Fruit fly (Drosophila melanogaster) whole organism, embryonic: ENCODE results near the gene mrva.

Experiments used
- Atf6 ChIP-seq: fragments of 200-800 bp; sonication (Bioruptor generic); IDR thresholded peaks from 2 replicates; pipeline ENCODE4 v1.3.6; 2022; ENCODE audit warnings: missing biosample characterization, missing genetic modification characterization
- Bdp1 ChIP-seq: fragments of 200-800 bp; sonication (Bioruptor generic); optimal IDR thresholded peaks from 3 replicates; lab custom pipeline; 2016; ENCODE audit warnings: missing biosample characterization, missing genetic modification characterization
- CG10147 ChIP-seq: fragments of 200-800 bp; sonication (Bioruptor generic); optimal IDR thresholded peaks from 2 replicates; lab custom pipeline; 2019; ENCODE audit warnings: missing biosample characterization, mild to moderate bottlenecking, missing genetic modification characterization, moderate library complexity
- CG12155 ChIP-seq: fragments of 200-800 bp; sonication (Bioruptor generic); optimal IDR thresholded peaks from 3 replicates; lab custom pipeline; 2016; ENCODE audit warnings: missing biosample characterization, missing genetic modification characterization
- CG12942 ChIP-seq: fragments of 200-800 bp; sonication (Bioruptor generic); optimal IDR thresholded peaks from 3 replicates; lab custom pipeline; 2016; ENCODE audit warnings: missing biosample characterization, missing genetic modification characterization
- CG13424 ChIP-seq: fragments of 200-800 bp; sonication (Bioruptor generic); optimal IDR thresholded peaks from 2 replicates; lab custom pipeline; 2019; ENCODE audit warnings: missing biosample characterization, mild to moderate bottlenecking, missing genetic modification characterization, moderate library complexity
- CG14860 ChIP-seq: fragments of 200-800 bp; sonication (Bioruptor generic); IDR thresholded peaks from 3 replicates; pipeline ENCODE4 v1.3.6; 2022; ENCODE audit warnings: missing biosample characterization, missing genetic modification characterization; ENCODE audit not compliant: partially characterized antibody
- CG17328 ChIP-seq: fragments of 200-800 bp; sonication (Bioruptor generic); IDR thresholded peaks from 2 replicates; pipeline ENCODE4 v1.3.6; 2022; ENCODE audit warnings: missing biosample characterization, missing genetic modification characterization
- CG18619 ChIP-seq: fragments of 200-800 bp; sonication (Bioruptor generic); optimal IDR thresholded peaks from 3 replicates; lab custom pipeline; 2017; ENCODE audit warnings: missing biosample characterization, mild to moderate bottlenecking, missing genetic modification characterization
- CG2129 ChIP-seq: fragments of 200-800 bp; sonication (Bioruptor generic); IDR thresholded peaks from 2 replicates; pipeline ENCODE4 v1.3.6; 2022; ENCODE audit warnings: missing biosample characterization, missing genetic modification characterization; ENCODE audit not compliant: partially characterized antibody
- CG30020 ChIP-seq: fragments of 200-800 bp; optimal IDR thresholded peaks from 2 replicates; lab custom pipeline; 2019; ENCODE audit warnings: missing biosample characterization, mild to moderate bottlenecking, missing genetic modification characterization, moderate library complexity
- CG32767 ChIP-seq: fragments of 200-800 bp; sonication (Bioruptor generic); IDR thresholded peaks from 2 replicates; pipeline ENCODE4 v1.3.6; 2022; ENCODE audit warnings: missing biosample characterization, missing genetic modification characterization
- CG33213 ChIP-seq: fragments of 200-800 bp; sonication (Bioruptor generic); optimal IDR thresholded peaks from 3 replicates; lab custom pipeline; 2016; ENCODE audit warnings: missing biosample characterization, missing genetic modification characterization
- CG33557 ChIP-seq: fragments of 200-800 bp; sonication (Bioruptor generic); optimal IDR thresholded peaks from 2 replicates; lab custom pipeline; 2019; ENCODE audit warnings: missing biosample characterization, mild to moderate bottlenecking, missing genetic modification characterization, moderate library complexity
- CG3847 ChIP-seq: fragments of 200-800 bp; sonication (Bioruptor generic); IDR thresholded peaks from 2 replicates; pipeline ENCODE4 v1.3.6; 2022; ENCODE audit warnings: missing biosample characterization, missing genetic modification characterization
- CG6791 ChIP-seq: fragments of 200-800 bp; sonication (Bioruptor generic); IDR thresholded peaks from 3 replicates; pipeline ENCODE4 v1.3.6; 2022; ENCODE audit warnings: missing biosample characterization, missing genetic modification characterization; ENCODE audit not compliant: partially characterized antibody
- CG7839 ChIP-seq: fragments of 200-800 bp; sonication (Bioruptor generic); optimal IDR thresholded peaks from 3 replicates; lab custom pipeline; 2018; ENCODE audit warnings: missing biosample characterization, mild to moderate bottlenecking, missing genetic modification characterization, moderate library complexity
- CG7963 ChIP-seq: fragments of 200-800 bp; sonication (Bioruptor generic); IDR thresholded peaks from 3 replicates; pipeline ENCODE4 v1.3.6; 2022; ENCODE audit warnings: missing biosample characterization, missing genetic modification characterization; ENCODE audit not compliant: partially characterized antibody
- CTCF ChIP-seq: fragments of 200-800 bp; sonication (Bioruptor generic); optimal IDR thresholded peaks from 2 replicates; lab custom pipeline; 2017; ENCODE audit warnings: missing biosample characterization, mild to moderate bottlenecking, missing genetic modification characterization, moderate library complexity
- HLH3B ChIP-seq: fragments of 200-800 bp; sonication (Bioruptor generic); IDR thresholded peaks from 2 replicates; pipeline ENCODE4 v1.3.6; 2022; ENCODE audit warnings: missing biosample characterization, missing genetic modification characterization
- HLH4C ChIP-seq: fragments of 200-800 bp; sonication (Bioruptor generic); IDR thresholded peaks from 3 replicates; pipeline ENCODE4 v1.3.6; 2022; ENCODE audit warnings: missing biosample characterization, missing genetic modification characterization; ENCODE audit not compliant: partially characterized antibody
- HmgD ChIP-seq: fragments of 200-800 bp; sonication (Bioruptor generic); optimal IDR thresholded peaks from 3 replicates; lab custom pipeline; 2016; ENCODE audit warnings: missing biosample characterization, missing genetic modification characterization
- Hr78 ChIP-seq, 2 experiments: fragments of 200-800 bp in 1 of 2; fragments of >200 bp in 1 of 2; sonication (Bioruptor generic) in 1 of 2; optimal IDR thresholded peaks; 2 replicates each; lab custom pipeline; 2017 to 2019; ENCODE audit warnings: missing biosample characterization in 2 of 2, missing genetic modification characterization in 2 of 2, mild to moderate bottlenecking in 1 of 2, moderate library complexity in 1 of 2
- Hsf ChIP-seq: fragments of 200-800 bp; sonication (Bioruptor generic); optimal IDR thresholded peaks from 3 replicates; lab custom pipeline; 2016; ENCODE audit warnings: missing biosample characterization, missing genetic modification characterization
- Lhr ChIP-seq: fragments of 200-800 bp; sonication (Bioruptor generic); optimal IDR thresholded peaks from 3 replicates; lab custom pipeline; 2017; ENCODE audit warnings: mild to moderate bottlenecking, missing biosample characterization, missing genetic modification reagents, missing genetic modification characterization
- MESR4 ChIP-seq: fragments of 200-800 bp; sonication (Bioruptor generic); optimal IDR thresholded peaks from 2 replicates; lab custom pipeline; 2018; ENCODE audit warnings: missing biosample characterization, mild to moderate bottlenecking, missing genetic modification characterization, moderate library complexity
- NC2α ChIP-seq: fragments of 200-800 bp; sonication (Bioruptor generic); optimal IDR thresholded peaks from 2 replicates; lab custom pipeline; 2016; ENCODE audit warnings: missing biosample characterization, missing genetic modification characterization
- NC2β ChIP-seq: fragments of 200-800 bp; sonication (Bioruptor generic); optimal IDR thresholded peaks from 2 replicates; lab custom pipeline; 2016; ENCODE audit warnings: missing biosample characterization, missing genetic modification characterization
- Nf-YA ChIP-seq: fragments of 200-800 bp; sonication (Bioruptor generic); IDR thresholded peaks from 2 replicates; pipeline ENCODE4 v1.3.6; 2022; ENCODE audit warnings: missing biosample characterization, missing genetic modification characterization
- Side ChIP-seq: fragments of 200-800 bp; sonication (Bioruptor generic); optimal IDR thresholded peaks from 2 replicates; lab custom pipeline; 2016; ENCODE audit warnings: missing biosample characterization, missing genetic modification characterization
- Six4 ChIP-seq: fragments of 200-800 bp; sonication (Bioruptor generic); optimal IDR thresholded peaks from 2 replicates; lab custom pipeline; 2016; ENCODE audit warnings: missing biosample characterization, missing genetic modification characterization
- Spps ChIP-seq: fragments of 200-800 bp; sonication (Bioruptor generic); optimal IDR thresholded peaks from 2 replicates; lab custom pipeline; 2018; ENCODE audit warnings: missing biosample characterization, mild to moderate bottlenecking, missing genetic modification characterization
- YL-1 ChIP-seq: fragments of 200-800 bp; sonication (Bioruptor generic); optimal IDR thresholded peaks from 3 replicates; lab custom pipeline; 2017; ENCODE audit warnings: missing biosample characterization, mild to moderate bottlenecking, missing genetic modification characterization
- al ChIP-seq: fragments of 200-800 bp; sonication (Bioruptor generic); IDR thresholded peaks from 2 replicates; pipeline ENCODE4 v1.3.6; 2022; ENCODE audit warnings: missing biosample characterization, missing genetic modification characterization
- eve ChIP-seq, 2 experiments: fragments of >200 bp; optimal IDR thresholded peaks; 2 replicates each; lab custom pipeline; 2017; ENCODE audit warnings: missing biosample characterization in 2 of 2, missing genetic modification characterization in 2 of 2
- ewg ChIP-seq: fragments of 200-800 bp; sonication (Bioruptor generic); optimal IDR thresholded peaks from 3 replicates; lab custom pipeline; 2017; ENCODE audit warnings: mild to moderate bottlenecking, missing biosample characterization, missing genetic modification reagents, missing genetic modification characterization
- fd64A ChIP-seq: fragments of 200-800 bp; sonication (Bioruptor generic); optimal IDR thresholded peaks from 3 replicates; lab custom pipeline; 2018; ENCODE audit warnings: missing biosample characterization, mild to moderate bottlenecking, missing genetic modification characterization
- grau ChIP-seq: fragments of 200-800 bp; optimal IDR thresholded peaks from 3 replicates; lab custom pipeline; 2019; ENCODE audit warnings: missing biosample characterization, mild to moderate bottlenecking, missing genetic modification characterization, moderate library complexity
- lilli ChIP-seq: fragments of 200-800 bp; sonication (Bioruptor generic); optimal IDR thresholded peaks from 3 replicates; lab custom pipeline; 2016; ENCODE audit warnings: missing biosample characterization, missing genetic modification characterization
- mam ChIP-seq: fragments of 200-800 bp; sonication (Bioruptor generic); optimal IDR thresholded peaks from 3 replicates; lab custom pipeline; 2016; ENCODE audit warnings: missing biosample characterization, missing genetic modification characterization
- mld ChIP-seq: fragments of 200-800 bp; sonication (Bioruptor generic); IDR thresholded peaks from 3 replicates; pipeline ENCODE4 v1.3.6; 2022; ENCODE audit warnings: missing biosample characterization, missing genetic modification characterization; ENCODE audit not compliant: partially characterized antibody
- nmo ChIP-seq: fragments of 200-800 bp; sonication (Bioruptor generic); optimal IDR thresholded peaks from 2 replicates; lab custom pipeline; 2018; ENCODE audit warnings: missing biosample characterization, mild to moderate bottlenecking, missing genetic modification characterization, moderate library complexity
- odd ChIP-seq: fragments of 200-800 bp; sonication (Bioruptor generic); optimal IDR thresholded peaks from 2 replicates; lab custom pipeline; 2017; ENCODE audit warnings: missing biosample characterization, mild to moderate bottlenecking, missing genetic modification characterization
- pb ChIP-seq: fragments of 200-800 bp; sonication (Bioruptor generic); optimal IDR thresholded peaks from 3 replicates; lab custom pipeline; 2016; ENCODE audit warnings: missing biosample characterization, missing genetic modification characterization
- pita ChIP-seq: fragments of 200-800 bp; sonication (Bioruptor generic); optimal IDR thresholded peaks from 2 replicates; lab custom pipeline; 2017; ENCODE audit warnings: missing biosample characterization, mild to moderate bottlenecking, missing genetic modification characterization
- schlank ChIP-seq: fragments of 200-800 bp; sonication (Bioruptor generic); optimal IDR thresholded peaks from 2 replicates; lab custom pipeline; 2018; ENCODE audit warnings: missing biosample characterization, mild to moderate bottlenecking, missing genetic modification characterization
- sr ChIP-seq: fragments of 200-800 bp; sonication (Bioruptor generic); IDR thresholded peaks from 3 replicates; pipeline ENCODE4 v1.3.6; 2022; ENCODE audit warnings: missing biosample characterization, missing genetic modification characterization
- toy ChIP-seq: fragments of 200-800 bp; sonication (Bioruptor generic); IDR thresholded peaks from 2 replicates; pipeline ENCODE4 v1.3.6; 2022; ENCODE audit warnings: missing biosample characterization, missing genetic modification characterization
- unc-4 ChIP-seq: fragments of 200-800 bp; sonication (Bioruptor generic); IDR thresholded peaks from 2 replicates; pipeline ENCODE4 v1.3.6; 2022; ENCODE audit warnings: missing biosample characterization, missing genetic modification characterization; ENCODE audit not compliant: partially characterized antibody
- vvl ChIP-seq: fragments of 200-800 bp; sonication (Bioruptor generic); IDR thresholded peaks from 2 replicates; pipeline ENCODE4 v1.3.6; 2022; ENCODE audit warnings: missing biosample characterization, missing genetic modification characterization
- wdn ChIP-seq: fragments of 200-800 bp; sonication (Bioruptor generic); IDR thresholded peaks from 2 replicates; pipeline ENCODE4 v1.3.6; 2022; ENCODE audit warnings: missing biosample characterization, missing genetic modification characterization

The mrva gene

dm6 chr3L:7334990-7335389 lies 6.3 kb upstream of the mrva start, which contains the start of the genes wrm1 and wrm2 (continued):
- no peak for TF ChIP-seq grau
- TF ChIP-seq YL-1 (GFP tag; lab: Kevin White, UChicago): peak; percentile 93
- TF ChIP-seq CG12942 (GFP tag; lab: Kevin White, UChicago): no peak
- TF ChIP-seq HLH3B (GFP tag; lab: Robert Waterston, UW): no peak
- TF ChIP-seq CG10147 (GFP tag; lab: Kevin White, UChicago): no peak
- TF ChIP-seq al: no peak
- TF ChIP-seq mld: peak; percentile 76; the same call in 2 of the 3 replicates
- no peak for TF ChIP-seq sr (GFP tag; lab: Robert Waterston, UW)
- peak; percentile 67 for TF ChIP-seq CG6791
- TF ChIP-seq toy (GFP tag; lab: Robert Waterston, UW): no peak
- TF ChIP-seq CG18619 (GFP tag; lab: Kevin White, UChicago): no peak
- 0 out of 2 replicates have a peak, but pooled peaks have one; percentile 26 for TF ChIP-seq vvl (GFP tag; lab: Robert Waterston, UW)
- no peak for TF ChIP-seq HmgD (GFP tag; lab: Kevin White, UChicago)
- no peak for TF ChIP-seq wdn (GFP tag; lab: Robert Waterston, UW)
- TF ChIP-seq Atf6 (GFP tag; lab: Robert Waterston, UW): no peak
- TF ChIP-seq ewg (GFP tag; lab: Kevin White, UChicago): no peak
- 0 out of 3 replicates have a peak, but pooled peaks have one; percentile 26 for TF ChIP-seq CG7963 (GFP tag; lab: Robert Waterston, UW)
- peak; percentile 62 for TF ChIP-seq unc-4
- TF ChIP-seq Spps: no peak
- no peak for TF ChIP-seq Side (GFP tag; lab: Kevin White, UChicago)
- TF ChIP-seq NC2α (GFP tag; lab: Kevin White, UChicago): no peak
- TF ChIP-seq nmo (GFP tag; lab: Kevin White, UChicago): peak; percentile 42
- peak; percentile 98 for TF ChIP-seq MESR4
- no peak for TF ChIP-seq lilli (GFP tag; lab: Kevin White, UChicago)
- TF ChIP-seq NC2β: no peak
- TF ChIP-seq Six4: no peak
- TF ChIP-seq pita (GFP tag; lab: Kevin White, UChicago): no peak
- TF ChIP-seq CG14860 (GFP tag; lab: Robert Waterston, UW): peak; percentile 40; the same call in 1 of the 3 replicates
- TF ChIP-seq CG13424 (tag; lab: Kevin White, UChicago): no peak
- no peak for TF ChIP-seq CTCF (GFP tag; lab: Kevin White, UChicago)
- TF ChIP-seq HLH4C (GFP tag; lab: Robert Waterston, UW): peak; percentile 53; the same call in 2 of the 3 replicates
- peak; percentile 3 for TF ChIP-seq mam (GFP tag; lab: Kevin White, UChicago)
- TF ChIP-seq CG7839 (tag; lab: Kevin White, UChicago): no peak
- TF ChIP-seq CG3847: no peak
- TF ChIP-seq CG30020 (tag; lab: Kevin White, UChicago): peak; percentile 7
- no peak for TF ChIP-seq Nf-YA (GFP tag; lab: Robert Waterston, UW)
- no peak for TF ChIP-seq CG33213 (GFP tag; lab: Kevin White, UChicago)
- no peak for TF ChIP-seq Bdp1 (GFP tag; lab: Kevin White, UChicago)
- TF ChIP-seq pb (GFP tag; lab: Kevin White, UChicago): no peak
- no peak for TF ChIP-seq eve (GFP tag; optimal IDR thresholded peaks at IDR 0.05; lab: Kevin White, UChicago)
- peak; percentile 53 for TF ChIP-seq CG2129 (GFP tag; lab: Robert Waterston, UW)
- TF ChIP-seq schlank: no peak
- TF ChIP-seq odd: no peak
- TF ChIP-seq Hr78 (GFP tag; optimal IDR thresholded peaks at IDR 0.05; lab: Kevin White, UChicago): no peak
- no peak for TF ChIP-seq fd64A (GFP tag; lab: Kevin White, UChicago)
- peak; percentile 46 for TF ChIP-seq Lhr (GFP tag; lab: Kevin White, UChicago)
- peak; percentile 44 for TF ChIP-seq CG12155 (GFP tag; lab: Kevin White, UChicago)
- peak; percentile 43 for TF ChIP-seq CG33557
- TF ChIP-seq CG17328 (GFP tag; lab: Robert Waterston, UW): no peak
- no peak for TF ChIP-seq CG32767 (GFP tag; lab: Robert Waterston, UW)
- TF ChIP-seq Hsf (GFP tag; lab: Kevin White, UChicago): no peak
